Worm (Caenorhabditis elegans) whole organism, L1 larva: ENCODE measurements around the gene flp-8.

Experiments
- C04F5.9 ChIP-seq: sonication (generic microtip); optimal IDR thresholded peaks from 2 replicates; lab custom pipeline; 2016; ENCODE audit warnings: missing genetic modification characterization, missing compliant biosample characterization
- C16A3.4 ChIP-seq: fragments of 150-350 bp; optimal IDR thresholded peaks from 2 replicates; lab custom pipeline; 2014; ENCODE audit warnings: missing biosample characterization, missing genetic modification characterization
- C34B4.2 ChIP-seq: sonication (generic microtip); optimal IDR thresholded peaks from 2 replicates; lab custom pipeline; 2017; ENCODE audit warnings: mild to moderate bottlenecking, missing genetic modification characterization, missing compliant biosample characterization
- Y116A8C.19 ChIP-seq: sonication (generic microtip); optimal IDR thresholded peaks from 2 replicates; lab custom pipeline; 2016; ENCODE audit warnings: missing compliant biosample characterization, missing genetic modification characterization, borderline replicate concordance
- alr-1 ChIP-seq: fragments of 200-800 bp; sonication (Bioruptor generic); optimal IDR thresholded peaks from 2 replicates; lab custom pipeline; 2018; ENCODE audit warnings: borderline replicate concordance, mild to moderate bottlenecking, missing genetic modification characterization, missing compliant biosample characterization
- aly-2 ChIP-seq: fragments of 150-350 bp; optimal IDR thresholded peaks from 2 replicates; lab custom pipeline; 2014; ENCODE audit warnings: missing biosample characterization, missing genetic modification characterization
- blmp-1 ChIP-seq: fragments of 150-350 bp; optimal IDR thresholded peaks from 2 replicates; lab custom pipeline; 2014; ENCODE audit warnings: missing biosample characterization, missing genetic modification characterization
- ceh-63 ChIP-seq: fragments of 200-800 bp; sonication (Bioruptor generic); optimal IDR thresholded peaks from 2 replicates; lab custom pipeline; 2018; ENCODE audit warnings: mild to moderate bottlenecking, missing genetic modification characterization, missing compliant biosample characterization
- ceh-82 ChIP-seq, 3 experiments: fragments of 150-350 bp in 1 of 3; sonication (generic microtip) in 2 of 3; optimal IDR thresholded peaks; 2 replicates each; lab custom pipeline; 2014 to 2017; ENCODE audit warnings: missing biosample characterization in 3 of 3, missing genetic modification characterization in 3 of 3
- ceh-88 ChIP-seq: fragments of 200-800 bp; sonication (Bioruptor generic); IDR thresholded peaks from 2 replicates; pipeline ENCODE4 v1.3.6; 2022; ENCODE audit warnings: missing genetic modification characterization, missing compliant biosample characterization
- ceh-90 ChIP-seq: sonication (generic microtip); optimal IDR thresholded peaks from 2 replicates; lab custom pipeline; 2016; ENCODE audit warnings: missing genetic modification characterization, missing compliant biosample characterization
- ces-1 ChIP-seq: fragments of 150-350 bp; optimal IDR thresholded peaks from 2 replicates; lab custom pipeline; 2014; ENCODE audit warnings: missing biosample characterization, missing genetic modification reagents, missing genetic modification characterization
- egl-13 ChIP-seq: sonication (generic microtip); optimal IDR thresholded peaks from 2 replicates; lab custom pipeline; 2016; ENCODE audit warnings: missing genotype, missing genetic modification reagents, missing genetic modification characterization, missing compliant biosample characterization
- egl-27 ChIP-seq, 2 experiments: fragments of 150-350 bp in 1 of 2; sonication (generic microtip); optimal IDR thresholded peaks; 3 replicates each; lab custom pipeline; 2017 to 2018; ENCODE audit warnings: missing biosample characterization in 2 of 2, missing genetic modification characterization in 2 of 2, missing genetic modification reagents in 2 of 2
- elt-3 ChIP-seq, 6 experiments: fragments of 150-350 bp in 1 of 6; sonication (generic microtip); optimal IDR thresholded peaks; 2 replicates each; lab custom pipeline; 2017 to 2018; ENCODE audit warnings: missing biosample characterization in 6 of 6, missing genetic modification characterization in 6 of 6, inconsistent platforms in 1 of 6
- fkh-4 ChIP-seq: sonication (generic microtip); optimal IDR thresholded peaks from 2 replicates; lab custom pipeline; 2016; ENCODE audit warnings: missing compliant biosample characterization, missing genetic modification characterization, borderline replicate concordance
- fkh-8 ChIP-seq: sonication (generic microtip); optimal IDR thresholded peaks from 2 replicates; lab custom pipeline; 2016; ENCODE audit warnings: mild to moderate bottlenecking, missing genetic modification characterization, missing compliant biosample characterization
- fos-1 ChIP-seq: fragments of 150-350 bp; optimal IDR thresholded peaks from 2 replicates; lab custom pipeline; 2014; ENCODE audit warnings: missing biosample characterization, missing genetic modification characterization
- grh-1 ChIP-seq: fragments of 200-800 bp; sonication (Bioruptor generic); IDR thresholded peaks from 2 replicates; pipeline ENCODE4 v1.3.6; 2022; ENCODE audit warnings: missing genetic modification reagents, missing genetic modification characterization, missing compliant biosample characterization
- irx-1 ChIP-seq: sonication (generic microtip); optimal IDR thresholded peaks from 2 replicates; lab custom pipeline; 2016; ENCODE audit warnings: missing genetic modification characterization, missing compliant biosample characterization
- lin-14 ChIP-seq: fragments of 200-800 bp; sonication (Bioruptor generic); optimal IDR thresholded peaks from 2 replicates; lab custom pipeline; 2018; ENCODE audit warnings: mild to moderate bottlenecking, missing genetic modification characterization, moderate library complexity, missing compliant biosample characterization
- lin-35 ChIP-seq, 2 experiments: fragments of 150-350 bp; optimal IDR thresholded peaks; 2 replicates each; lab custom pipeline; 2014; ENCODE audit warnings: missing biosample characterization in 2 of 2, missing genetic modification characterization in 2 of 2, missing genetic modification reagents in 2 of 2
- lir-3 ChIP-seq: sonication (generic microtip); optimal IDR thresholded peaks from 2 replicates; lab custom pipeline; 2016; ENCODE audit warnings: mild to moderate bottlenecking, missing genetic modification characterization, moderate library complexity, missing compliant biosample characterization; ENCODE audit not compliant: poor library complexity
- lsy-2 ChIP-seq, 2 experiments: fragments of 150-350 bp; optimal IDR thresholded peaks; 2 replicates each; lab custom pipeline; 2014; ENCODE audit warnings: missing biosample characterization in 2 of 2, missing genetic modification characterization in 2 of 2
- mdl-1 ChIP-seq, 2 experiments: fragments of 150-350 bp; optimal IDR thresholded peaks; 2 replicates each; lab custom pipeline; 2014 to 2017; ENCODE audit warnings: missing biosample characterization in 2 of 2, missing genetic modification characterization in 2 of 2, inconsistent platforms in 1 of 2
- nhr-11 ChIP-seq: fragments of 150-350 bp; optimal IDR thresholded peaks from 2 replicates; lab custom pipeline; 2014; ENCODE audit warnings: missing biosample characterization, missing genetic modification characterization
- nhr-19 ChIP-seq: fragments of 200-800 bp; sonication (Bioruptor generic); conservative IDR thresholded peaks from 2 replicates; pipeline ENCODE4 v1.3.6; 2022; ENCODE audit warnings: missing genetic modification characterization, missing compliant biosample characterization
- nhr-237 ChIP-seq: fragments of 150-350 bp; optimal IDR thresholded peaks from 2 replicates; lab custom pipeline; 2014; ENCODE audit warnings: missing biosample characterization, missing genetic modification characterization
- nhr-28 ChIP-seq: fragments of 150-350 bp; optimal IDR thresholded peaks from 2 replicates; lab custom pipeline; 2014; ENCODE audit warnings: missing biosample characterization, missing genetic modification characterization
- nhr-71 ChIP-seq: sonication (generic microtip); optimal IDR thresholded peaks from 2 replicates; lab custom pipeline; 2016; ENCODE audit warnings: mild to moderate bottlenecking, missing genetic modification characterization, moderate library complexity, missing compliant biosample characterization
- nhr-76 ChIP-seq: sonication (generic microtip); optimal IDR thresholded peaks from 2 replicates; lab custom pipeline; 2017; ENCODE audit warnings: missing biosample characterization, missing genetic modification characterization
- nhr-77 ChIP-seq: fragments of 150-350 bp; optimal IDR thresholded peaks from 2 replicates; lab custom pipeline; 2014; ENCODE audit warnings: missing biosample characterization, missing genetic modification characterization
- nhr-85 ChIP-seq: sonication (generic microtip); peaks from one replicate; lab custom pipeline; 2016; ENCODE audit warnings: missing genetic modification characterization, inconsistent platforms, missing compliant biosample characterization
- pag-3 ChIP-seq: sonication (generic microtip); optimal IDR thresholded peaks from 2 replicates; lab custom pipeline; 2017; ENCODE audit warnings: missing genetic modification characterization, mild to moderate bottlenecking, missing compliant biosample characterization, antibody characterized with exemption, borderline replicate concordance; ENCODE audit not compliant: insufficient read depth
- pqm-1 ChIP-seq: sonication (generic microtip); optimal IDR thresholded peaks from 3 replicates; lab custom pipeline; 2017; ENCODE audit warnings: missing biosample characterization, missing genetic modification characterization
- snpc-4 ChIP-seq: fragments of 150-350 bp; optimal IDR thresholded peaks from 2 replicates; lab custom pipeline; 2014; ENCODE audit warnings: missing biosample characterization, missing genetic modification characterization
- snu-23 ChIP-seq: sonication (generic microtip); optimal IDR thresholded peaks from 2 replicates; lab custom pipeline; 2016; ENCODE audit warnings: missing genetic modification characterization, missing compliant biosample characterization
- sox-4 ChIP-seq: sonication (generic microtip); optimal IDR thresholded peaks from 2 replicates; lab custom pipeline; 2016; ENCODE audit warnings: missing genetic modification characterization, missing compliant biosample characterization
- sup-37 ChIP-seq: fragments of 200-800 bp; sonication (Bioruptor generic); optimal IDR thresholded peaks from 2 replicates; lab custom pipeline; 2018; ENCODE audit warnings: mild to moderate bottlenecking, missing genetic modification characterization, missing compliant biosample characterization
- tbx-2 ChIP-seq: sonication (generic microtip); optimal IDR thresholded peaks from 2 replicates; lab custom pipeline; 2016; ENCODE audit warnings: missing genetic modification characterization, missing compliant biosample characterization
- tlp-1 ChIP-seq: fragments of 150-350 bp; optimal IDR thresholded peaks from 2 replicates; lab custom pipeline; 2014; ENCODE audit warnings: missing biosample characterization, missing genetic modification characterization
- unc-130 ChIP-seq: fragments of 150-350 bp; optimal IDR thresholded peaks from 2 replicates; lab custom pipeline; 2017; ENCODE audit warnings: missing biosample characterization, missing genetic modification characterization, inconsistent platforms
- unc-30 ChIP-seq: sonication (generic microtip); optimal IDR thresholded peaks from 2 replicates; lab custom pipeline; 2017; ENCODE audit warnings: missing biosample characterization, missing genetic modification characterization
- unc-62 ChIP-seq: fragments of 150-350 bp; optimal IDR thresholded peaks from 2 replicates; lab custom pipeline; 2014; ENCODE audit warnings: missing biosample characterization, missing genetic modification reagents, missing genetic modification characterization
- unc-86 ChIP-seq: sonication (generic microtip); optimal IDR thresholded peaks from 2 replicates; lab custom pipeline; 2016; ENCODE audit warnings: missing genetic modification characterization, missing compliant biosample characterization
- vab-15 ChIP-seq: sonication (generic microtip); optimal IDR thresholded peaks from 2 replicates; lab custom pipeline; 2017; ENCODE audit warnings: missing genotype, mild to moderate bottlenecking, missing genetic modification characterization, missing compliant biosample characterization
- zip-4 ChIP-seq: fragments of 200-800 bp; sonication (Bioruptor generic); optimal IDR thresholded peaks from 2 replicates; lab custom pipeline; 2018; ENCODE audit warnings: mild to moderate bottlenecking, missing genetic modification characterization, moderate library complexity, missing compliant biosample characterization
- ztf-11 ChIP-seq, 2 experiments: sonication (generic microtip); optimal IDR thresholded peaks; 2 replicates each; lab custom pipeline; 2016 to 2017; ENCODE audit warnings: missing genetic modification characterization in 2 of 2, missing biosample characterization in 1 of 2, missing compliant biosample characterization in 1 of 2

flp-8 gene

DNA sequence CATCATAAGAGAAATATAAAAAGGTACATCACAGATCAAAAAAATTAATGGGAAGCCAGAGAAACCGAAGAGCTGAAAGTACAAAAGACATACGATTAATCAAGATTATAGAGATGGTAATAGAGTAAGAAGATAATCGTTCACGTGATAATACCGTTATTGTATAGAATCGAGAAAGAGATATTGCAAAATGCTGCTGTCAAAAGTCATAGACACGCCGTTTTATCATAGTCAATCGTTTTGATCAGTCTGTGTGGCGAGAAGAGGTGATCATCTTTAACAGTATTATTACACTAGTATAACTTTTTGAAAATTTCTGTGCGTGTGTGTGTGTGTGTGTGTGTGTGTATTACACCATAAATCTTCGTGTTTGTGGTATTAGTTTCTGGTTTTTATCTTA lies 13.2 kb downstream of the flp-8 start (continued):
- TF ChIP-seq ceh-88 (GFP tag; lab: Robert Waterston, UW) (no peak), elt-3 (tag; optimal IDR thresholded peaks at IDR 0.05; lab: Kevin White, UChicago) (peak in 2 of 6 experiments; percentile 73 to 78), fkh-8 (tag; lab: Kevin White, UChicago) (no peak), unc-62 (GFP tag; lab: Kevin White, UChicago) (no peak), vab-15 (tag; lab: Kevin White, UChicago) (no peak), ceh-82 (tag; optimal IDR thresholded peaks at IDR 0.05; lab: Kevin White, UChicago) (no peak), ceh-90 (no peak), irx-1 (no peak), nhr-85 (tag; lab: Kevin White, UChicago) (peak; percentile 90), tlp-1 (no peak), pqm-1 (tag; lab: Kevin White, UChicago) (no peak), ces-1 (GFP tag; lab: Kevin White, UChicago) (no peak), mdl-1 (tag; optimal IDR thresholded peaks at IDR 0.05; lab: Kevin White, UChicago) (peak in 1 of 2 experiments; percentile 37), aly-2 (tag; lab: Kevin White, UChicago) (no peak), C34B4.2 (tag; lab: Kevin White, UChicago) (no peak), lin-14 (GFP tag; lab: Kevin White, UChicago) (peak; percentile 46), nhr-71 (tag; lab: Kevin White, UChicago) (peak; percentile 74), alr-1 (no peak), unc-130 (tag; lab: Kevin White, UChicago) (peak; percentile 66), tbx-2 (tag; lab: Kevin White, UChicago) (peak; percentile 56), nhr-19 (GFP tag; lab: Robert Waterston, UW) (peak; percentile 46), blmp-1 (tag; lab: Kevin White, UChicago) (peak; percentile 50), lsy-2 (tag; optimal IDR thresholded peaks at IDR 0.05; lab: Kevin White, UChicago) (peak in 1 of 2 experiments; percentile 12), nhr-11 (tag; lab: Kevin White, UChicago) (no peak), C16A3.4 (tag; lab: Kevin White, UChicago) (no peak), unc-30 (tag; lab: Kevin White, UChicago) (no peak), nhr-28 (tag; lab: Kevin White, UChicago) (no peak), snpc-4 (tag; lab: Kevin White, UChicago) (no peak), unc-86 (no peak), lin-35 (GFP tag; optimal IDR thresholded peaks at IDR 0.05; lab: Kevin White, UChicago) (peak in 1 of 2 experiments; percentile 22), sup-37 (GFP tag; lab: Kevin White, UChicago) (no peak), pag-3 (tag; lab: Kevin White, UChicago) (no peak), ztf-11 (tag; optimal IDR thresholded peaks at IDR 0.05; lab: Kevin White, UChicago) (no peak), lir-3 (tag; lab: Kevin White, UChicago) (peak; percentile 29), nhr-77 (tag; lab: Kevin White, UChicago) (no peak), zip-4 (no peak), fkh-4 (tag; lab: Kevin White, UChicago) (no peak), snu-23 (GFP tag; lab: Kevin White, UChicago) (peak; percentile 57)

ce11 chrX:14894845-14895244 lies 13.6 kb downstream of the flp-8 start, which contains the start of gene nac-1:
TSS of gene nac-1 (plus strand) at chrX:14895145.
- TF ChIP-seq egl-27 (tag; optimal IDR thresholded peaks at IDR 0.05; lab: Kevin White, UChicago): no peak
- TF ChIP-seq aly-2 (tag; lab: Kevin White, UChicago): no peak
- TF ChIP-seq C16A3.4 (tag; lab: Kevin White, UChicago): no peak
- TF ChIP-seq Y116A8C.19 (tag; lab: Kevin White, UChicago): no peak
- no peak for TF ChIP-seq fkh-4 (tag; lab: Kevin White, UChicago)
- no peak for TF ChIP-seq ceh-88 (GFP tag; lab: Robert Waterston, UW)
- no peak for TF ChIP-seq nhr-85 (tag; lab: Kevin White, UChicago)
- no peak for TF ChIP-seq lir-3 (tag; lab: Kevin White, UChicago)
- no peak for TF ChIP-seq C04F5.9 (tag; lab: Kevin White, UChicago)
- TF ChIP-seq egl-13 (tag; lab: Kevin White, UChicago): no peak
- TF ChIP-seq snpc-4 (tag; lab: Kevin White, UChicago): no peak
- no peak for TF ChIP-seq ceh-63 (GFP tag; lab: Kevin White, UChicago)
- TF ChIP-seq C34B4.2 (tag; lab: Kevin White, UChicago): no peak
- TF ChIP-seq grh-1 (GFP tag; lab: Robert Waterston, UW): no peak
- no peak for TF ChIP-seq nhr-237
- TF ChIP-seq nhr-76 (tag; lab: Kevin White, UChicago): no peak
- TF ChIP-seq zip-4: no peak
- no peak for TF ChIP-seq sox-4 (tag; lab: Kevin White, UChicago)
- no peak for TF ChIP-seq fos-1 (tag; lab: Kevin White, UChicago)
